Fruit fly (Drosophila melanogaster): ENCODE results near the gene RpL34a.

RpL34a gene

DNA sequence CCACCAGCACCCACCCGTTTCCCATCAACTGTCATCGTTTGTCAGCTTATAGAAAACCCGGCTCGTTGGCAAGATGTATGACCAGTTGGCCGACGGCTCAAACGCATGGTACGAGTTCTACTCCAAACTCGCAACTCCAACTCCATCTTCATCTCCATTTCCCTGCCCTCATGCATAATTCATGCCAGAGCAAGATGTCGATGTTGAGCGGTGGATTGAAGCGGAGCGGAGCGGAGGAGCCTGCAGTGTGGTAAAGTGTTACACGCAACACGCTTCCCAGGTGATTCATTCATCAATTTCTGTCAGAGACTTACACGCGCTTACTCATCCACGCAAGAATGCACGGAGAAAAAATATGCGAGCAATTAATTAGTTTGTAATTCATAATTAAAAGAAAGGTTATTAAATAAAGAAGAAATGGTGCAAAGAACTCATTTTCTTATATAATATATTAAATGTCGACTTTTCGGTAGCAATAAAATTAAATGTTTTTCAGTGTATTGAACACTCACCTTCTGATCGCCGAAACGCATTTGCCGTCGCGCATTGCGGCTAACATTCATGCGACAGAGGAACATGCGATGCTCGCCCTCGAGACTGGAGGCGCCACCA, 22.4 kb upstream of the RpL34a start (continued):
- TF ChIP-seq stwl (tag; optimal IDR thresholded peaks at IDR 0.05) (peak; percentile 30), CG12942 (GFP tag; optimal IDR thresholded peaks at IDR 0.05) (peak; percentile 11), lola (GFP tag; optimal IDR thresholded peaks at IDR 0.05) (peak in 1 of 3 experiments; percentile 79), ssp (GFP tag; IDR thresholded peaks at IDR 0.05) (0 out of 2 replicates have a peak, but pooled peaks have one; percentile 30), CG7556 (GFP tag; optimal IDR thresholded peaks at IDR 0.05) (no peak), gro (GFP tag; optimal IDR thresholded peaks at IDR 0.05) (no peak), Oaz (GFP tag; IDR thresholded peaks at IDR 0.05) (no peak), Bgb (GFP tag; IDR thresholded peaks at IDR 0.05; ENCODE audit: partially characterized antibody) (no peak), CG7987 (GFP tag; optimal IDR thresholded peaks at IDR 0.05) (no peak), psq (GFP tag; optimal IDR thresholded peaks at IDR 0.05) (no peak), CG16815 (GFP tag; optimal IDR thresholded peaks at IDR 0.05) (peak; percentile 45), CG8290 (GFP tag; optimal IDR thresholded peaks at IDR 0.05) (no peak), CG8290 (tag; optimal IDR thresholded peaks at IDR 0.05) (no peak), CG1647 (GFP tag; optimal IDR thresholded peaks at IDR 0.05) (peak; percentile 4), BtbVII (GFP tag; optimal IDR thresholded peaks at IDR 0.05) (no peak), slp2 (GFP tag; optimal IDR thresholded peaks at IDR 0.05) (no peak), CG9215 (GFP tag; IDR thresholded peaks at IDR 0.05) (no peak), CG9797 (GFP tag; optimal IDR thresholded peaks at IDR 0.05) (no peak), HmgD (GFP tag; optimal IDR thresholded peaks at IDR 0.05) (no peak), Chrac-16 (GFP tag; optimal IDR thresholded peaks at IDR 0.05) (peak; percentile 47), CG11695 (GFP tag; IDR thresholded peaks at IDR 0.05) (peak; percentile 54; the same call in 1 of the 3 replicates), p53 (GFP tag; optimal IDR thresholded peaks at IDR 0.05) (no peak), Hr51 (GFP tag; optimal IDR thresholded peaks at IDR 0.05) (peak in 1 of 2 experiments; percentile 53), CG17568 (GFP tag; optimal IDR thresholded peaks at IDR 0.05) (peak; percentile 30), CG10147 (GFP tag; optimal IDR thresholded peaks at IDR 0.05) (no peak), CG10274 (GFP tag; optimal IDR thresholded peaks at IDR 0.05) (no peak), CG31388 (GFP tag; optimal IDR thresholded peaks at IDR 0.05) (no peak), CG7372 (GFP tag; IDR thresholded peaks at IDR 0.05) (0 out of 2 replicates have a peak, but pooled peaks have one; percentile 8), D19B (GFP tag; optimal IDR thresholded peaks at IDR 0.05) (no peak), Six4 (GFP tag; optimal IDR thresholded peaks at IDR 0.05) (peak; percentile 3), CG30431 (GFP tag; optimal IDR thresholded peaks at IDR 0.05) (peak; percentile 2), CG43689 (GFP tag; IDR thresholded peaks at IDR 0.05) (no peak), CG3281 (GFP tag; optimal IDR thresholded peaks at IDR 0.05) (no peak), CG6683 (GFP tag; optimal IDR thresholded peaks at IDR 0.05) (no peak), org-1 (GFP tag; optimal IDR thresholded peaks at IDR 0.05) (peak; percentile 4), MESR4 (GFP tag; optimal IDR thresholded peaks at IDR 0.05) (no peak), Max (GFP tag; optimal IDR thresholded peaks at IDR 0.05) (no peak), knrl (GFP tag; IDR thresholded peaks at IDR 0.05; ENCODE audit: partially characterized antibody) (no peak), CG12744 (GFP tag; optimal IDR thresholded peaks at IDR 0.05) (no peak), ham (GFP tag; IDR thresholded peaks at IDR 0.05) (no peak), Doc2 (GFP tag; IDR thresholded peaks at IDR 0.05) (no peak), CG2129 (GFP tag; IDR thresholded peaks at IDR 0.05; ENCODE audit: partially characterized antibody) (no peak), CG13287 (GFP tag; IDR thresholded peaks at IDR 0.05; ENCODE audit: partially characterized antibody) (no peak), HLH54F (GFP tag; optimal IDR thresholded peaks at IDR 0.05) (no peak), Taf1 (GFP tag; IDR thresholded peaks at IDR 0.05) (no peak), CG3838 (GFP tag; optimal IDR thresholded peaks at IDR 0.05) (no peak), CG18619 (GFP tag; optimal IDR thresholded peaks at IDR 0.05) (no peak), Optix (GFP tag; IDR thresholded peaks at IDR 0.05) (no peak), H15 (GFP tag; IDR thresholded peaks at IDR 0.05) (peak; percentile 29; the same call in 1 of the 3 replicates), CG13775 (GFP tag; optimal IDR thresholded peaks at IDR 0.05) (peak; percentile 44)
